Worm (Caenorhabditis elegans): ENCODE measurements around the gene H24K24.2.
A peak's percentile ranks its signal among the peaks of the same experiment; 100 is the strongest.

H24K24.2 gene

ce11 chrV:904232-904983 is 13.2 kb upstream of the H24K24.2 start, which contains the start of gene trm-2A (continued):
- no peak for TF ChIP-seq snpc-4 (tag; optimal IDR thresholded peaks at IDR 0.05)
- TF ChIP-seq set-16 (GFP tag; IDR thresholded peaks at IDR 0.05) = peak; percentile 71
- no peak for TF ChIP-seq nhr-48 (tag; optimal IDR thresholded peaks at IDR 0.05)
- no peak for TF ChIP-seq nhr-41 (GFP tag; IDR thresholded peaks at IDR 0.05)
- peak; percentile 79 for TF ChIP-seq mep-1 (tag; optimal IDR thresholded peaks at IDR 0.05)

- TF ChIP-seq set-16 (GFP tag; IDR thresholded peaks at IDR 0.05) (peak; percentile 88), dmd-9 (GFP tag; IDR thresholded peaks at IDR 0.05) (no peak), mdt-29 (GFP tag; IDR thresholded peaks at IDR 0.05) (no peak), daf-8 (GFP tag; IDR thresholded peaks at IDR 0.05) (no peak), ama-1 (optimal IDR thresholded peaks at IDR 0.05) (no peak), vab-7 (GFP tag; IDR thresholded peaks at IDR 0.05) (no peak), nhr-48 (tag; optimal IDR thresholded peaks at IDR 0.05) (no peak), hlh-30 (tag; optimal IDR thresholded peaks at IDR 0.05; ENCODE audit: insufficient read depth) (no peak), nhr-42 (GFP tag; IDR thresholded peaks at IDR 0.05) (0 out of 2 replicates have a peak, but pooled peaks have one; percentile 4)
These were observed 8.9 kb upstream of the H24K24.2 start for ce11 chrV:908681-909080.

ce11 chrV:910588-910987 is 7.0 kb upstream of the H24K24.2 start:
- TF ChIP-seq hmg-1.1 (GFP tag; IDR thresholded peaks at IDR 0.05) (no peak), lin-38 (GFP tag; IDR thresholded peaks at IDR 0.05) (peak; percentile 49), F49E8.2 (tag; optimal IDR thresholded peaks at IDR 0.05; ENCODE audit: borderline replicate concordance) (no peak), hlh-11 (tag; optimal IDR thresholded peaks at IDR 0.05) (peak; percentile 81), pqm-1 (tag; optimal IDR thresholded peaks at IDR 0.05) (peak; percentile 32), dmd-6 (GFP tag; IDR thresholded peaks at IDR 0.05) (peak; percentile 77), Y105C5A.15 (GFP tag; IDR thresholded peaks at IDR 0.05) (no peak), daf-16 (GFP tag; optimal IDR thresholded peaks at IDR 0.05) (no peak), daf-16 (tag; optimal IDR thresholded peaks at IDR 0.05) (peak; percentile 58), aly-2 (tag; optimal IDR thresholded peaks at IDR 0.05) (no peak), nhr-77 (tag; optimal IDR thresholded peaks at IDR 0.05) (peak; percentile 81), hlh-30 (tag; optimal IDR thresholded peaks at IDR 0.05; ENCODE audit: insufficient read depth) (peak; percentile 48), ceh-44 (GFP tag; IDR thresholded peaks at IDR 0.05) (no peak), vab-7 (GFP tag; IDR thresholded peaks at IDR 0.05) (no peak), lin-13 (GFP tag; optimal IDR thresholded peaks at IDR 0.05) (peak; percentile 20), nhr-111 (GFP tag; optimal IDR thresholded peaks at IDR 0.05) (no peak), nhr-102 (tag; optimal IDR thresholded peaks at IDR 0.05) (peak; percentile 20), nhr-11 (tag; optimal IDR thresholded peaks at IDR 0.05) (peak; percentile 28), mxl-3 (GFP tag; optimal IDR thresholded peaks at IDR 0.05) (peak; percentile 82), ceh-62 (tag; optimal IDR thresholded peaks at IDR 0.05) (no peak), nhr-76 (tag; optimal IDR thresholded peaks at IDR 0.05) (no peak), mes-2 (tag; optimal IDR thresholded peaks at IDR 0.05; ENCODE audit: poor library complexity, severe bottlenecking) (peak; percentile 37), aha-1 (tag) (peak; percentile 63), php-3 (GFP tag; IDR thresholded peaks at IDR 0.05) (0 out of 2 replicates have a peak, but pooled peaks have one; percentile 28), dve-1 (tag; optimal IDR thresholded peaks at IDR 0.05; ENCODE audit: insufficient read depth) (peak; percentile 67), nhr-48 (tag; optimal IDR thresholded peaks at IDR 0.05) (peak; percentile 27), mdl-1 (tag; optimal IDR thresholded peaks at IDR 0.05) (peak in 1 of 2 experiments; percentile 53), tra-1 (GFP tag; IDR thresholded peaks at IDR 0.05) (no peak), nhr-28 (tag; optimal IDR thresholded peaks at IDR 0.05) (peak; percentile 99)

All from whole organism, L4 larva.